Worm (Caenorhabditis elegans): ENCODE data around the gene sco-1.

The sco-1 gene

ce11 chrII:4299227-4299703, at the start of gene sco-1 (continued):
- no peak for TF ChIP-seq dmd-4 (tag; optimal IDR thresholded peaks at IDR 0.05; ENCODE audit: borderline replicate concordance)
- no peak for TF ChIP-seq C38D4.7 (GFP tag; optimal IDR thresholded peaks at IDR 0.05)
- TF ChIP-seq gmeb-2 (tag; optimal IDR thresholded peaks at IDR 0.05): no peak
- no peak for TF ChIP-seq madf-2 (tag; optimal IDR thresholded peaks at IDR 0.05)
- TF ChIP-seq tbx-7 (tag; optimal IDR thresholded peaks at IDR 0.05): peak; percentile 58
- no peak for TF ChIP-seq pros-1 (tag; optimal IDR thresholded peaks at IDR 0.05)
- TF ChIP-seq pha-4 (tag; optimal IDR thresholded peaks at IDR 0.05): no peak
- TF ChIP-seq ceh-34 (tag; optimal IDR thresholded peaks at IDR 0.05): peak; percentile 87
- TF ChIP-seq ceh-22 (tag; optimal IDR thresholded peaks at IDR 0.05): no peak
- TF ChIP-seq che-1 (tag; optimal IDR thresholded peaks at IDR 0.05): peak; percentile 8
- no peak for TF ChIP-seq sox-4 (tag; optimal IDR thresholded peaks at IDR 0.05)
- no peak for TF ChIP-seq fkh-10 (GFP tag; optimal IDR thresholded peaks at IDR 0.05)
- TF ChIP-seq unc-55 (GFP tag; optimal IDR thresholded peaks at IDR 0.05): peak; percentile 63
- TF ChIP-seq pag-3 (tag; optimal IDR thresholded peaks at IDR 0.05; ENCODE audit: borderline replicate concordance): no peak
- peak; percentile 95 for TF ChIP-seq ceh-31 (tag; optimal IDR thresholded peaks at IDR 0.05)
- TF ChIP-seq F13H6.1 (tag; optimal IDR thresholded peaks at IDR 0.05): peak; percentile 30

- TF ChIP-seq pha-2 (tag; optimal IDR thresholded peaks at IDR 0.05) (no peak), hlh-6 (tag; optimal IDR thresholded peaks at IDR 0.05) (no peak), unc-86 (tag; optimal IDR thresholded peaks at IDR 0.05) (no peak), ceh-48 (tag; optimal IDR thresholded peaks at IDR 0.05) (peak; percentile 56), nhr-11 (tag; optimal IDR thresholded peaks at IDR 0.05) (no peak), tbx-2 (tag; optimal IDR thresholded peaks at IDR 0.05) (no peak), pha-4 (tag; optimal IDR thresholded peaks at IDR 0.05) (no peak), syd-9 (tag; optimal IDR thresholded peaks at IDR 0.05) (no peak)
Observed at ce11 chrII:4256541-4257001, 42.9 kb upstream of the sco-1 start, which contains the start of gene C16A11.7. C16A11.7 (minus strand) TSS chrII:4256951.

ce11 chrII:4258683-4259082, 40.8 kb upstream of the sco-1 start, which contains the start of gene clec-135:
clec-135 (minus strand) TSS chrII:4258783.
- no peak for TF ChIP-seq ama-1 (optimal IDR thresholded peaks at IDR 0.05)

- TF ChIP-seq nhr-11 (tag; optimal IDR thresholded peaks at IDR 0.05) (no peak), eyg-1 (tag; optimal IDR thresholded peaks at IDR 0.05) (no peak), npax-4 (tag; optimal IDR thresholded peaks at IDR 0.05) (no peak)
Observed at ce11 chrII:4267711-4268110, 31.7 kb upstream of the sco-1 start.

ce11 chrII:4275637-4276252, 23.7 kb upstream of the sco-1 start, which contains the start of gene npr-42:
npr-42 (plus strand) TSS chrII:4276202.
- TF ChIP-seq fax-1 (tag; optimal IDR thresholded peaks at IDR 0.05) (no peak), elt-4 (tag; optimal IDR thresholded peaks at IDR 0.05) (no peak), sdc-2 (tag; optimal IDR thresholded peaks at IDR 0.05) (no peak)

ce11 chrII:4276924-4277323, 22.5 kb upstream of the sco-1 start:
- TF ChIP-seq madf-2 (tag; optimal IDR thresholded peaks at IDR 0.05): no peak
- peak; percentile 41 for TF ChIP-seq unc-42 (tag; optimal IDR thresholded peaks at IDR 0.05)

ce11 chrII:4277639-4278038, 21.8 kb upstream of the sco-1 start:
- TF ChIP-seq dve-1 (tag; optimal IDR thresholded peaks at IDR 0.05) (peak; percentile 80), syd-9 (tag; optimal IDR thresholded peaks at IDR 0.05) (no peak)
